Worm (Caenorhabditis elegans): Measurements from ENCODE around the gene F48F5.8.

The F48F5.8 gene

DNA sequence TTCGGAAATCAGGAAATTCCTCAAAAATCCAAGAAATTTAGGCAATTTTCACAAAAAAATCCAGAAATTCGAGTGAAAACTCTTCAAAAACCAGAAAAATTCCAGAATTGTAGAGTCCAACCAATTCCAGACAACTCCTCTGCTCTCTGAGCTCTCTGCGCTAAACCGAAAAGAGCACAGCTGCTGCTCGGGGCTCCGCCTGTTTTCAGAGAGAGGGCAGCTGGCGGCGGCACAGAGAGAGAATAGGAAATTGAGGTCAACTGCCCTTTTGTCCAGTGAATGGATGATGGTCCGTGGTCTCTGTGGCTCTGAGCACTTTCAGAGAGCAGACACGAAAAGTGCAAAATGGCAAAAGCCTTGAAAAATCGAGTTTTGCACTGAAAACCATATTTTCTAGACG lies 16.1 kb upstream of the F48F5.8 start:
- TF ChIP-seq flt-1 (GFP tag; IDR thresholded peaks at IDR 0.05) (no peak), med-1 (GFP tag; optimal IDR thresholded peaks at IDR 0.05; ENCODE audit: insufficient read depth) (no peak), ztf-29 (GFP tag; IDR thresholded peaks at IDR 0.05) (no peak), tab-1 (GFP tag; IDR thresholded peaks at IDR 0.05) (no peak), ref-1 (GFP tag; conservative IDR thresholded peaks at IDR 0.05) (no peak), klf-2 (GFP tag; conservative IDR thresholded peaks at IDR 0.05) (no peak), ztf-23 (GFP tag; IDR thresholded peaks at IDR 0.05) (no peak), cog-1 (tag; optimal IDR thresholded peaks at IDR 0.05) (no peak)

DNA sequence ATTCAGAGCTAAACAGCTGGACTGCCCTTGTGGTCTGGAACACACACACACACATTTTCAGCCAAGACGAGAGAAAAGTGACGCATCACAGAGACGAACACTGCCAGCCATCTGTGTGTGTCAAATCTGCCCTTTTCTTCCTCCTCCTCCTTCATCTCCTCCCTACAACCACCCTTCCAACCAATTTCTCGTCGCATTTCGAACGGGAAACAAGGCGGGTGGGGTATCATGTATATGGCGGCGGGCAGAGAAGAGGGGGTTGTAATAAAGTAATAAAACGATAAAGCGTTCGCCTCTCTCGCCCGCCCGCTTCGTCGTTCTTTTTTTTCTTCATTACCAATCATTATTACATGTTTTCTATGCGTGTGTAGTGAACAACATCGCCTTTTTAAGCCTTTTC lies 14.9 kb upstream of the F48F5.8 start:
- TF ChIP-seq med-1 (GFP tag; optimal IDR thresholded peaks at IDR 0.05; ENCODE audit: insufficient read depth): no peak
- no peak for TF ChIP-seq klf-2 (GFP tag; conservative IDR thresholded peaks at IDR 0.05)
- TF ChIP-seq ztf-23 (GFP tag; IDR thresholded peaks at IDR 0.05): no peak
- no peak for TF ChIP-seq T22C8.4 (GFP tag; IDR thresholded peaks at IDR 0.05)
- no peak for TF ChIP-seq ztf-29 (GFP tag; IDR thresholded peaks at IDR 0.05)
- TF ChIP-seq ref-1 (GFP tag; conservative IDR thresholded peaks at IDR 0.05): no peak

DNA sequence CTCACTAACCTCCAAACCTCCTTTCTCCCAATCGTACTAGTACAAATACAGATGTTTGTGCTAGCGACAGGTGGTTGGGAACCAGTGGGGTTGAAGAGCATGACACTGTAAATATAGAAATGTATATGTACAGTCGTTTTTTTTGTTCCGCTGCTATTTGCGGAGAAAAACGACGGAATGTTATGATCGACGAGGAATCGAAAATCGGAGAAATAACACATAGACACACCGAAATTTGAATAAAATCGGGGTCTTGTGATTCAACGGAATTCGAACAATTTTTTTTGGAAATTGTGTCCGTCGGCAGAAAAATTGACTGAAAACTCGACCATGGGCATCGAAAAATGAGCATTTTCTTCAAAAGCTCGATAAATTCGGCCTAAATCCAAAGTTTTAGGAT lies 13.5 kb upstream of the F48F5.8 start, which contains the start of gene F53H2.3:
Gene F53H2.3 (minus strand): TSS at position 101 of the 400 bp plus-strand sequence.
- TF ChIP-seq med-1 (GFP tag; optimal IDR thresholded peaks at IDR 0.05; ENCODE audit: insufficient read depth): no peak
- TF ChIP-seq ztf-23 (GFP tag; IDR thresholded peaks at IDR 0.05): no peak
- TF ChIP-seq flt-1 (GFP tag; IDR thresholded peaks at IDR 0.05): no peak
- TF ChIP-seq ref-1 (GFP tag; conservative IDR thresholded peaks at IDR 0.05): no peak
- no peak for TF ChIP-seq ztf-29 (GFP tag; IDR thresholded peaks at IDR 0.05)
- TF ChIP-seq cog-1 (tag; optimal IDR thresholded peaks at IDR 0.05): no peak
- TF ChIP-seq klf-2 (GFP tag; conservative IDR thresholded peaks at IDR 0.05): no peak
- no peak for TF ChIP-seq T22C8.4 (GFP tag; IDR thresholded peaks at IDR 0.05)
- no peak for TF ChIP-seq tab-1 (GFP tag; IDR thresholded peaks at IDR 0.05)

DNA sequence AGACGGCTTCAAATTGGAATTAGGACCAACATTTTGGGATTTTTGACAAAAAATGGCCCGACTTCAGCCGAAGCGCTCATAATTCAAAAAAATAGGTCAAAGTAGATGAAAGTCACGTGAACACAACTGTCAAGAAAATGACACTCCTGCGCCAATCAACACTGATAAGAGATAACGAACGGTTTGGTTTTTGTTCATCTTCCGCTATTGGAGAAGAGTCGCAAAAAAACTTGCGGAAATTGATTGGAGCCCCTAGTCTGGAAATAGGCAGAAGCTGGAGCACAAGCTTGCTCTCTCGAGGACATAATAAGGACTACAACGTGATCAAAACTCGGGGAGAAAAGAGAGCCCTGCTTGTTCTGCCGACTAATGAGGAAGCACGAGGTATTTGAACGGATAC lies 12.9 kb upstream of the F48F5.8 start:
- no peak for TF ChIP-seq ref-1 (GFP tag; conservative IDR thresholded peaks at IDR 0.05)

DNA sequence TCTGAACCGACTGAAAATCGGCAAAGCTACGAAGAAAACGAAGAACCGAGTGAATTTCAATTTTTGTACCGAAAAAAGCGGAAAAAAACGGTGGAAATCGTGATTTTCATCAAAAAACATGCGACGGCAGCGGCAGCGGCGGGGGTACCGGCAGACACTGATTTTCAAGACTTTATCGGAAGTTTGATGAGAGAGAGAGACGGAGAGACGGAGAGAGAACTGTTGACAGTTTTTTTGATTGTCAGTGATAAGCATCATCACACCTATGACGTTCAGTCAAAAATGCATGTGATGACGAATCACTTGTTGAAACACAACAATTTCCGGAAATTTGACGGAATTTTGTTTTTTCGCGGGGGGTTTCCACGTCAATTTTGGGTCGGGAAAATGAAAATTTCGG lies 11.7 kb upstream of the F48F5.8 start:
- TF ChIP-seq med-1 (GFP tag; optimal IDR thresholded peaks at IDR 0.05; ENCODE audit: insufficient read depth): no peak
- no peak for TF ChIP-seq ztf-23 (GFP tag; IDR thresholded peaks at IDR 0.05)
- no peak for TF ChIP-seq tab-1 (GFP tag; IDR thresholded peaks at IDR 0.05)
- TF ChIP-seq ztf-29 (GFP tag; IDR thresholded peaks at IDR 0.05): no peak
- no peak for TF ChIP-seq flt-1 (GFP tag; IDR thresholded peaks at IDR 0.05)
- TF ChIP-seq T22C8.4 (GFP tag; IDR thresholded peaks at IDR 0.05): no peak
- TF ChIP-seq cog-1 (tag; optimal IDR thresholded peaks at IDR 0.05): no peak
- no peak for TF ChIP-seq ref-1 (GFP tag; conservative IDR thresholded peaks at IDR 0.05)
- no peak for TF ChIP-seq klf-2 (GFP tag; conservative IDR thresholded peaks at IDR 0.05)

DNA sequence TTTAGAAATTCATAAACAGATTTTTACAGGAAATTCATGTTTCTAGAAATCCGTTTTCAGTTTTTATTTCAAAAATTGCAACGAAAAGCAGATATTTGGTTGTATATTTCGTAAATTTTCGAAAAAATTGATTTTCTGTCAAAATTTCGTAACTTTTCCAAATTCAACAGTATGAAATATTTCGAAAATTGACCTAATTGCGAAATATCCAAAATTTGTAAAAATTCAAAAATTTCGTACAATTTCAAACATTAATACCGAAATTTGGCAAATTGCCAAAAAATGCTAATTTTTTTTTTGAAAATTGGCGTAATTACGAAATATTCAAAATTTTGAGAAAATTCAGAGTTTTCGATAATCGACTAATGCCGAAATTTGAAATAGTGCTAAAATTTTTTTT lies 11.2 kb upstream of the F48F5.8 start:
- TF ChIP-seq ztf-23 (GFP tag; IDR thresholded peaks at IDR 0.05) (no peak), klf-2 (GFP tag; conservative IDR thresholded peaks at IDR 0.05) (no peak), ztf-29 (GFP tag; IDR thresholded peaks at IDR 0.05) (no peak), T22C8.4 (GFP tag; IDR thresholded peaks at IDR 0.05) (no peak), tab-1 (GFP tag; IDR thresholded peaks at IDR 0.05) (no peak), flt-1 (GFP tag; IDR thresholded peaks at IDR 0.05) (no peak), med-1 (GFP tag; optimal IDR thresholded peaks at IDR 0.05; ENCODE audit: insufficient read depth) (no peak), cog-1 (tag; optimal IDR thresholded peaks at IDR 0.05) (no peak), ref-1 (GFP tag; conservative IDR thresholded peaks at IDR 0.05) (no peak)

DNA sequence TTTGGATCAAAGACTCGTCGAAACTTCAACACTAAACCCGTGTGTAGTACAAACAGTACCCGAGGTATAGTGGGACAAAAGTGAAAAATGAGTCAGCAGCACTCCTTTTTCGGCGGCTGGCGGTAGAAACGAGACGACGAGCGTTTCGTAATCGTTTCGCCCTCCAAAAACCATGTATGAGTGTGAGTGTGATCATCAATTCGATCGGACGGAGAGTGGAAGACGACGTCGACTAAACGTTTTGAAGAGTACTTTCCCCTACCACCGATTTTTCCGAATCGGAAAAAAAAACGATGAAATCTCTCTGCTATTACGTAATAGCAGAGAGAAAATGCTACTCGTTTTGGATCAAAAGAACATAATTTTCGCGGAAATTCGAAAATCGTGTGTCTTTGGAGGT lies 9.7 kb upstream of the F48F5.8 start:
- TF ChIP-seq tab-1 (GFP tag; IDR thresholded peaks at IDR 0.05): no peak
- no peak for TF ChIP-seq flt-1 (GFP tag; IDR thresholded peaks at IDR 0.05)
- TF ChIP-seq klf-2 (GFP tag; conservative IDR thresholded peaks at IDR 0.05): no peak
- no peak for TF ChIP-seq cog-1 (tag; optimal IDR thresholded peaks at IDR 0.05)
- no peak for TF ChIP-seq ztf-23 (GFP tag; IDR thresholded peaks at IDR 0.05)
- no peak for TF ChIP-seq med-1 (GFP tag; optimal IDR thresholded peaks at IDR 0.05; ENCODE audit: insufficient read depth)
- TF ChIP-seq ref-1 (GFP tag; conservative IDR thresholded peaks at IDR 0.05): no peak
- no peak for TF ChIP-seq ztf-29 (GFP tag; IDR thresholded peaks at IDR 0.05)
- no peak for TF ChIP-seq T22C8.4 (GFP tag; IDR thresholded peaks at IDR 0.05)

DNA sequence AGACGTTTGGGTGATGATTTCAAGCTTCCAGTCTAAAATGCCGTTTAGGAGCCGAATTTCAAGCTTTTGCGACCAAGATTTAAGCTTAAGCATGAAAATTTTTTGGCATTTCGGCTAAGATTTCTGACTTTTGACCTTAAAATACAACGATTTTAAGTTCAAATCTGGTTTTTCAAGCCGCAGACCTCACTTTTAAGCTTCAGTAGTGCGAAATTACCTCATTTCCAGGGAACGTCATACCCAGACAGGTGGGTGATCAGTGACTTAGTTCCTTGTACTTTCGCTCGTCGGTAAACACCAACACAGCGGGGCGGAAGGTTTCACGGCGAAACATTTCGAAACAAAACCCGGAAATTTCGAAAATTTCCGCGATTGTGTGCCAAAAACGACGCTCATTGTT lies 8.8 kb upstream of the F48F5.8 start:
- TF ChIP-seq ref-1 (GFP tag; conservative IDR thresholded peaks at IDR 0.05) (no peak), ztf-23 (GFP tag; IDR thresholded peaks at IDR 0.05) (no peak), klf-2 (GFP tag; conservative IDR thresholded peaks at IDR 0.05) (no peak), flt-1 (GFP tag; IDR thresholded peaks at IDR 0.05) (no peak), T22C8.4 (GFP tag; IDR thresholded peaks at IDR 0.05) (no peak), cog-1 (tag; optimal IDR thresholded peaks at IDR 0.05) (no peak), tab-1 (GFP tag; IDR thresholded peaks at IDR 0.05) (no peak), med-1 (GFP tag; optimal IDR thresholded peaks at IDR 0.05; ENCODE audit: insufficient read depth) (no peak)

DNA sequence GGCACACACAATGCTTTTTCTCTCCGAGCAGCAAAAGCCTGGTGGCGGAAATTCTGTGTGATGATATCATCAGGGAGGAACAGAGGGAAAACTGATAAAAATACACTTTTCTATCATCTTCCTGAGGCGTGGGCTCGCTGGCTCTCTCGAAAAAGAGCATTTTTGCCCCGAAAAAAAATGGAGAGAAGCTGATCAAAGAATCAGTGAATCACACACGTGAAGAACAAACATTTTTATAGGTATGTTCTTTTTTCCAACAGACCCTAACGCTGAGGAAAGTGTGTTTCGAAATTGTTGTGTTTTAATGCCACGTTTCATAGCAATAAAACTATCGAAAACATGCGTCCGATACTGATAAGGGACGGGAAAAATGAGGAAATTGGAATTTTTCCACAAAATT lies 8.4 kb upstream of the F48F5.8 start:
- TF ChIP-seq ztf-29 (GFP tag; IDR thresholded peaks at IDR 0.05): no peak
- TF ChIP-seq cog-1 (tag; optimal IDR thresholded peaks at IDR 0.05): no peak

DNA sequence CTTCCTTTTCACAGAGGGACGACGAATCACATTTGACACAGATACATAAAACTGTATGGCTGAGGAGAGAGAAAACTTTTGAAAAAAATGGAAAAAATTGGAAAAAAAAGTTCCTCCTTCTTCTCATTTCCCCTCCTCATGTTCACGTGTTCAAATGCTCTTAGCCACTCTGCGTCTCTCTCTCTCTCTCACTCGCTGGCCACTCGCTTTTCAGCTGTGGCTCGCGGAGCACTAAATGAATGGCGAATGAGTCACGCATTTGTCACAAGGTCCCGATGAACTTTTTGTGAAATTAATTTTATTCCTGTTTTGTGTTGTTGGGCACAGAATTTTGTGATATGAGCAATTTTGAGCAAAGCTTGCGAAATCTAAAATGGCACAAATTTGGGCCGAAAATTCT lies 7.3 kb upstream of the F48F5.8 start:
- TF ChIP-seq ztf-29 (GFP tag; IDR thresholded peaks at IDR 0.05) (no peak), cog-1 (tag; optimal IDR thresholded peaks at IDR 0.05) (no peak), ref-1 (GFP tag; conservative IDR thresholded peaks at IDR 0.05) (no peak), T22C8.4 (GFP tag; IDR thresholded peaks at IDR 0.05) (no peak), klf-2 (GFP tag; conservative IDR thresholded peaks at IDR 0.05) (no peak), med-1 (GFP tag; optimal IDR thresholded peaks at IDR 0.05; ENCODE audit: insufficient read depth) (no peak), tab-1 (GFP tag; IDR thresholded peaks at IDR 0.05) (no peak), flt-1 (GFP tag; IDR thresholded peaks at IDR 0.05) (no peak)

DNA sequence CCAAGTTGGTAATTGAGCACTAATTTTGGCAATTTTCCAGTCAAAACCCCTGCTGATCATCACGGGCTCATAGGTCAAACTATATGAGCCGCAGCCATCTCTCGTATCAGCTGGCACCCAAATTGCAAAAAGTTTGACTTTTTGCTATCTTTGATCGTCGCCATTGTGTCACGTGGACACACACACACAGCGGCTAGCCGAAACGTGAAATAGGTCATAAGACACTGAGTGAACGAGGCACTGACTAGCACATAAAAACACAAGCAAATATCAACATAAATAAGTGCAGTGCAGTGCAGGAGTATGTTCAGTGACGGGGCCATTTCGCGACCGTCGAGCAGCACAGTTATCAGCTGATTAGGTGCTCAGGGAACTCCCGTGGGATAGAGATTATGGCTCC lies 6.4 kb upstream of the F48F5.8 start:
- TF ChIP-seq ref-1 (GFP tag; conservative IDR thresholded peaks at IDR 0.05) (no peak), T22C8.4 (GFP tag; IDR thresholded peaks at IDR 0.05) (no peak), cog-1 (tag; optimal IDR thresholded peaks at IDR 0.05) (no peak), klf-2 (GFP tag; conservative IDR thresholded peaks at IDR 0.05) (no peak), flt-1 (GFP tag; IDR thresholded peaks at IDR 0.05) (no peak), med-1 (GFP tag; optimal IDR thresholded peaks at IDR 0.05; ENCODE audit: insufficient read depth) (no peak)

Data from whole organism, midembryonic.